Fruit fly (Drosophila melanogaster) whole organism, embryonic: ENCODE data around the gene kel.
A peak's percentile ranks its signal among the peaks of the same experiment; 100 is the strongest.

Source experiments
- Adf1 ChIP-seq: fragments of 200-800 bp; sonication (Bioruptor generic); IDR thresholded peaks from 2 replicates; pipeline ENCODE4 v1.3.6; 2022; ENCODE audit warnings: missing biosample characterization, missing genetic modification characterization
- Antp ChIP-seq: fragments of 200-800 bp; sonication (Bioruptor generic); optimal IDR thresholded peaks from 3 replicates; lab custom pipeline; 2016; ENCODE audit warnings: missing biosample characterization, missing genetic modification characterization
- C15 ChIP-seq: fragments of 200-800 bp; sonication (Bioruptor generic); IDR thresholded peaks from 3 replicates; pipeline ENCODE4 v1.3.6; 2022; ENCODE audit warnings: missing biosample characterization, missing genetic modification characterization
- CG10274 ChIP-seq: fragments of 200-800 bp; sonication (Bioruptor generic); optimal IDR thresholded peaks from 3 replicates; lab custom pipeline; 2017; ENCODE audit warnings: missing biosample characterization, mild to moderate bottlenecking, missing genetic modification characterization
- CG10431 ChIP-seq: fragments of 200-800 bp; sonication (Bioruptor generic); optimal IDR thresholded peaks from 3 replicates; lab custom pipeline; 2018; ENCODE audit warnings: missing biosample characterization, mild to moderate bottlenecking, missing genetic modification characterization
- CG11560 ChIP-seq: fragments of 200-800 bp; sonication (Bioruptor generic); IDR thresholded peaks from 3 replicates; pipeline ENCODE4 v1.3.6; 2022; ENCODE audit warnings: missing biosample characterization, missing genetic modification characterization
- CG11696 ChIP-seq: fragments of 200-800 bp; sonication (Bioruptor generic); IDR thresholded peaks from 2 replicates; pipeline ENCODE4 v1.3.6; 2022; ENCODE audit warnings: missing biosample characterization, missing genetic modification characterization
- CG12071 ChIP-seq: fragments of 200-800 bp; sonication (Bioruptor generic); optimal IDR thresholded peaks from 3 replicates; lab custom pipeline; 2018; ENCODE audit warnings: missing biosample characterization, mild to moderate bottlenecking, missing genetic modification characterization
- CG12219 ChIP-seq: fragments of 200-800 bp; sonication (Bioruptor generic); optimal IDR thresholded peaks from 3 replicates; lab custom pipeline; 2018; ENCODE audit warnings: missing biosample characterization, mild to moderate bottlenecking, missing genetic modification characterization
- CG1233 ChIP-seq: fragments of 200-800 bp; sonication (Bioruptor generic); optimal IDR thresholded peaks from 4 replicates; lab custom pipeline; 2018; ENCODE audit warnings: missing biosample characterization, mild to moderate bottlenecking, missing genetic modification characterization
- CG14965 ChIP-seq: fragments of 200-800 bp; sonication (Bioruptor generic); optimal IDR thresholded peaks from 2 replicates; lab custom pipeline; 2016; ENCODE audit warnings: missing biosample characterization, missing genetic modification characterization, borderline replicate concordance
- CG15011 ChIP-seq: fragments of 200-800 bp; sonication (Bioruptor generic); optimal IDR thresholded peaks from 3 replicates; lab custom pipeline; 2018; ENCODE audit warnings: missing biosample characterization, mild to moderate bottlenecking, missing genetic modification characterization
- CG15479 ChIP-seq: fragments of 200-800 bp; sonication (Bioruptor generic); optimal IDR thresholded peaks from 3 replicates; lab custom pipeline; 2019; ENCODE audit warnings: missing biosample characterization, mild to moderate bottlenecking, missing genetic modification characterization, moderate library complexity
- CG1602 ChIP-seq: fragments of 200-800 bp; sonication (Bioruptor generic); optimal IDR thresholded peaks from 3 replicates; lab custom pipeline; 2016; ENCODE audit warnings: missing biosample characterization, missing genetic modification characterization
- CG17359 ChIP-seq: fragments of 200-800 bp; sonication (Bioruptor generic); optimal IDR thresholded peaks from 3 replicates; lab custom pipeline; 2018; ENCODE audit warnings: missing biosample characterization, mild to moderate bottlenecking, missing genetic modification characterization, moderate library complexity
- CG17385 ChIP-seq: fragments of 200-800 bp; sonication (Bioruptor generic); optimal IDR thresholded peaks from 3 replicates; lab custom pipeline; 2018; ENCODE audit warnings: missing biosample characterization, mild to moderate bottlenecking, missing genetic modification characterization
- CG18011 ChIP-seq: fragments of 200-800 bp; sonication (Bioruptor generic); optimal IDR thresholded peaks from 2 replicates; lab custom pipeline; 2017; ENCODE audit warnings: missing biosample characterization, missing genetic modification characterization, mild to moderate bottlenecking, moderate library complexity, missing genotype
- CG18262 ChIP-seq: fragments of 200-800 bp; optimal IDR thresholded peaks from 3 replicates; lab custom pipeline; 2019; ENCODE audit warnings: missing biosample characterization, mild to moderate bottlenecking, missing genetic modification characterization, moderate library complexity
- CG2678 ChIP-seq: fragments of 200-800 bp; sonication (Bioruptor generic); optimal IDR thresholded peaks from 3 replicates; lab custom pipeline; 2019; ENCODE audit warnings: missing biosample characterization, mild to moderate bottlenecking, missing genetic modification characterization, moderate library complexity
- CG30431 ChIP-seq: fragments of 200-800 bp; sonication (Bioruptor generic); optimal IDR thresholded peaks from 2 replicates; lab custom pipeline; 2017; ENCODE audit warnings: missing biosample characterization, missing genetic modification characterization
- CG31365 ChIP-seq: fragments of 200-800 bp; sonication (Bioruptor generic); optimal IDR thresholded peaks from 2 replicates; lab custom pipeline; 2018; ENCODE audit warnings: missing biosample characterization, mild to moderate bottlenecking, missing genetic modification characterization
- CG3163 ChIP-seq: fragments of 200-800 bp; sonication (Bioruptor generic); optimal IDR thresholded peaks from 3 replicates; lab custom pipeline; 2016; ENCODE audit warnings: missing biosample characterization, missing genetic modification characterization
- CG3281 ChIP-seq: fragments of 200-800 bp; sonication (Bioruptor generic); optimal IDR thresholded peaks from 3 replicates; lab custom pipeline; 2017; ENCODE audit warnings: missing biosample characterization, mild to moderate bottlenecking, missing genetic modification characterization
- CG3995 ChIP-seq: fragments of 200-800 bp; sonication (Bioruptor generic); optimal IDR thresholded peaks from 3 replicates; lab custom pipeline; 2016; ENCODE audit warnings: missing biosample characterization, missing genetic modification characterization
- CG7271 ChIP-seq: fragments of 200-800 bp; sonication (Bioruptor generic); optimal IDR thresholded peaks from 2 replicates; lab custom pipeline; 2018; ENCODE audit warnings: missing biosample characterization, mild to moderate bottlenecking, missing genetic modification characterization, moderate library complexity
- CG7786 ChIP-seq: fragments of 200-800 bp; sonication (Bioruptor generic); optimal IDR thresholded peaks from 2 replicates; lab custom pipeline; 2016; ENCODE audit warnings: missing biosample characterization, missing genetic modification characterization
- CG9215 ChIP-seq: fragments of 200-800 bp; sonication (Bioruptor generic); IDR thresholded peaks from 2 replicates; pipeline ENCODE4 v1.3.6; 2022; ENCODE audit warnings: missing biosample characterization, missing genetic modification characterization
- CrebB ChIP-seq: fragments of 200-800 bp; sonication (Bioruptor generic); optimal IDR thresholded peaks from 3 replicates; lab custom pipeline; 2018; ENCODE audit warnings: missing biosample characterization, mild to moderate bottlenecking, missing genetic modification characterization
- D19A ChIP-seq: fragments of 200-800 bp; optimal IDR thresholded peaks from 3 replicates; lab custom pipeline; 2019; ENCODE audit warnings: missing biosample characterization, mild to moderate bottlenecking, missing genetic modification characterization, moderate library complexity
- Drgx ChIP-seq: fragments of 200-800 bp; sonication (Bioruptor generic); IDR thresholded peaks from 2 replicates; pipeline ENCODE4 v1.3.6; 2022; ENCODE audit warnings: missing biosample characterization, missing genetic modification characterization
- Fer3 ChIP-seq: fragments of 200-800 bp; sonication (Bioruptor generic); optimal IDR thresholded peaks from 2 replicates; lab custom pipeline; 2018; ENCODE audit warnings: missing biosample characterization, mild to moderate bottlenecking, missing genetic modification characterization, moderate library complexity
- H15 ChIP-seq: fragments of 200-800 bp; sonication (Bioruptor generic); IDR thresholded peaks from 3 replicates; pipeline ENCODE4 v1.3.6; 2022; ENCODE audit warnings: missing biosample characterization, missing genetic modification characterization
- Hr39 ChIP-seq: fragments of >200 bp; optimal IDR thresholded peaks from 2 replicates; lab custom pipeline; 2017
- Lhr ChIP-seq: fragments of 200-800 bp; sonication (Bioruptor generic); optimal IDR thresholded peaks from 3 replicates; lab custom pipeline; 2017; ENCODE audit warnings: mild to moderate bottlenecking, missing biosample characterization, missing genetic modification reagents, missing genetic modification characterization
- Myb ChIP-seq: fragments of 200-800 bp; sonication (Bioruptor generic); optimal IDR thresholded peaks from 2 replicates; lab custom pipeline; 2016; ENCODE audit warnings: missing biosample characterization, missing genetic modification characterization
- Usf ChIP-seq: fragments of 200-800 bp; sonication (Bioruptor generic); optimal IDR thresholded peaks from 2 replicates; lab custom pipeline; 2017; ENCODE audit warnings: missing genotype, missing biosample characterization, missing genetic modification characterization
- ab ChIP-seq: fragments of 200-800 bp; sonication (Bioruptor generic); optimal IDR thresholded peaks from 2 replicates; lab custom pipeline; 2016; ENCODE audit warnings: missing biosample characterization, missing genetic modification characterization
- bsh ChIP-seq, 2 experiments: fragments of 200-800 bp; sonication (Bioruptor generic); optimal IDR thresholded peaks; 2 replicates each; lab custom pipeline; 2017 to 2018; ENCODE audit warnings: mild to moderate bottlenecking in 2 of 2, missing biosample characterization in 2 of 2, missing genetic modification characterization in 2 of 2, moderate library complexity in 1 of 2
- dmrt99B ChIP-seq: fragments of 200-800 bp; sonication (Bioruptor generic); optimal IDR thresholded peaks from 2 replicates; lab custom pipeline; 2018; ENCODE audit warnings: missing biosample characterization, mild to moderate bottlenecking, missing genetic modification characterization, moderate library complexity
- emc ChIP-seq: fragments of 200-800 bp; sonication (Bioruptor generic); optimal IDR thresholded peaks from 2 replicates; lab custom pipeline; 2016; ENCODE audit warnings: missing biosample characterization, missing genetic modification characterization
- knrl ChIP-seq: fragments of 200-800 bp; sonication (Bioruptor generic); IDR thresholded peaks from 3 replicates; pipeline ENCODE4 v1.3.6; 2022; ENCODE audit warnings: missing biosample characterization, missing genetic modification characterization; ENCODE audit not compliant: partially characterized antibody
- lbe ChIP-seq: fragments of 200-800 bp; sonication (Bioruptor generic); optimal IDR thresholded peaks from 2 replicates; lab custom pipeline; 2016; ENCODE audit warnings: missing biosample characterization, mild to moderate bottlenecking, missing genetic modification characterization
- mld ChIP-seq: fragments of 200-800 bp; sonication (Bioruptor generic); IDR thresholded peaks from 3 replicates; pipeline ENCODE4 v1.3.6; 2022; ENCODE audit warnings: missing biosample characterization, missing genetic modification characterization; ENCODE audit not compliant: partially characterized antibody
- run ChIP-seq: fragments of 200-800 bp; sonication (Bioruptor generic); optimal IDR thresholded peaks from 3 replicates; lab custom pipeline; 2018; ENCODE audit warnings: missing biosample characterization, mild to moderate bottlenecking, missing genetic modification characterization
- schlank ChIP-seq: fragments of 200-800 bp; sonication (Bioruptor generic); optimal IDR thresholded peaks from 2 replicates; lab custom pipeline; 2018; ENCODE audit warnings: missing biosample characterization, mild to moderate bottlenecking, missing genetic modification characterization
- sisA ChIP-seq: fragments of 200-800 bp; sonication (Bioruptor generic); IDR thresholded peaks from 2 replicates; pipeline ENCODE4 v1.3.6; 2022; ENCODE audit warnings: missing biosample characterization, missing genetic modification characterization
- slbo ChIP-seq: fragments of 200-800 bp; sonication (Bioruptor generic); IDR thresholded peaks from 2 replicates; pipeline ENCODE4 v1.3.6; 2022; ENCODE audit warnings: missing biosample characterization, missing genetic modification characterization
- sna ChIP-seq: fragments of 200-800 bp; sonication (Bioruptor generic); IDR thresholded peaks from 2 replicates; pipeline ENCODE4 v1.3.6; 2022; ENCODE audit warnings: missing biosample characterization, missing genetic modification characterization; ENCODE audit not compliant: partially characterized antibody
- so ChIP-seq: fragments of 200-800 bp; sonication (Bioruptor generic); IDR thresholded peaks from 3 replicates; pipeline ENCODE4 v1.3.6; 2022; ENCODE audit warnings: missing biosample characterization, missing genetic modification characterization

kel gene

DNA sequence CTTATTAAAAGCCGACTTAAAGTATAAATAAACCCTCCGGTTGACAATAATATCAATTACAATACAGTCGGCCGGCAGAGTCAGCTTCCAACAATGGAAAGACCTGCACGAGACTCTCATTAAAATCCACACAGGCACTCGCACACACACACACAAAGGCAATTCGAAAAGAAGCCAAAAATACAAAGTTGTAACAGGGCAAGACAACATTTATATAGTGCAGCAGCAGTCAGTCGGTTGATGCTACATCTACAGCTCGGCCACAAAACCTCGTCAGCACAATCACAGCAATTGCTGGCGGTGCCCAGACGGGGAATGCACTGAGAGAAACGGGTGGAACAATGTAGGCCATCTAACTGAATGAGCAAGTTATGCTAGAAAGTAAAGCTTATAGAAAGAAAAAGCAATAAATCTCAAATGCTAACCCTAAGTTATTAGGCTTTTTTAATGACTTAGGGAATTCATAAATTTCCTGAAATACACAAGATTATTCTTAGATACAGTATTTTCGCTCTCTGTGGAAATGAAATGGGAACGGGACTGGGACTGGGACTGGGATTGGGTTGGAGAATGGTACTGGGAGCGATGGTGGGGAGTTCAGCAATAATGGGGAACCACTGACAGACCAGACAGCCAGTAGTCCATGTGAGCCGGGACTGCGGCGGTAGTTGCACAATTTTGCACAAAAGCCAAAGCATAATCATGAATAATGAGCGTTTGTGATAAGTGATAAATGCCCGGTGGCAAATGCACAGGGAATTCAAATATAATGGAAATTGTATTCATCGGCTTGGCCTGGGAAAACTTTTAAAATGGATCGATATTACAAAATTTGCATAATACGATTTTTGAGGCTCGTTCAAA, 16.3 kb downstream of the kel start (continued):
- peak; percentile 19 for TF ChIP-seq CG3281 (GFP tag; lab: Kevin White, UChicago)
- TF ChIP-seq knrl (GFP tag; lab: Robert Waterston, UW), result no peak
- TF ChIP-seq CG11560 (tag; lab: Robert Waterston, UW), result 0 out of 3 replicates have a peak, but pooled peaks have one; percentile 15
- TF ChIP-seq CrebB (tag; lab: Kevin White, UChicago), result no peak
- 0 out of 3 replicates have a peak, but pooled peaks have one; percentile 24 for TF ChIP-seq H15 (GFP tag; lab: Robert Waterston, UW)
- TF ChIP-seq CG1602, result peak; percentile 26
- TF ChIP-seq CG2678 (tag; lab: Kevin White, UChicago), result peak; percentile 57
- no peak for TF ChIP-seq sna (GFP tag; lab: Robert Waterston, UW)
- TF ChIP-seq CG9215 (GFP tag; lab: Robert Waterston, UW), result peak; percentile 52
- TF ChIP-seq CG30431 (GFP tag; lab: Kevin White, UChicago), result peak; percentile 16
- TF ChIP-seq CG18011, result no peak
- TF ChIP-seq CG7786, result peak; percentile 27
- peak; percentile 19 for TF ChIP-seq Fer3 (tag; lab: Kevin White, UChicago)
- TF ChIP-seq run, result no peak
- no peak for TF ChIP-seq mld (GFP tag; lab: Robert Waterston, UW)
- no peak for TF ChIP-seq ab (GFP tag; lab: Kevin White, UChicago)
- TF ChIP-seq Hr39 (lab: Kevin White, UChicago), result no peak
- TF ChIP-seq Adf1 (GFP tag; lab: Robert Waterston, UW), result no peak
- peak; percentile 38; the same call in 1 of the 2 replicates for TF ChIP-seq sisA (GFP tag; lab: Robert Waterston, UW)
- peak; percentile 22 for TF ChIP-seq CG1233
- TF ChIP-seq Drgx, result peak; percentile 97
- TF ChIP-seq CG17359 (tag; lab: Kevin White, UChicago), result no peak
- TF ChIP-seq slbo (GFP tag; lab: Robert Waterston, UW), result peak; percentile 56
- no peak for TF ChIP-seq emc (GFP tag; lab: Kevin White, UChicago)
- TF ChIP-seq CG15011, result no peak
- no peak for TF ChIP-seq CG17385
- no peak for TF ChIP-seq CG14965
- TF ChIP-seq C15, result no peak
- peak; percentile 78 for TF ChIP-seq lbe
- no peak for TF ChIP-seq CG11696 (GFP tag; lab: Robert Waterston, UW)
- TF ChIP-seq CG18262 (tag; lab: Kevin White, UChicago), result peak; percentile 35
- peak; percentile 61 for TF ChIP-seq Antp
- peak; percentile 12 for TF ChIP-seq CG12219 (GFP tag; lab: Kevin White, UChicago)
- TF ChIP-seq bsh (GFP tag; optimal IDR thresholded peaks at IDR 0.05; lab: Kevin White, UChicago), result peak; percentile 54 to 84
- TF ChIP-seq schlank (tag; lab: Kevin White, UChicago), result no peak
- no peak for TF ChIP-seq so (GFP tag; lab: Robert Waterston, UW)
- no peak for TF ChIP-seq CG31365 (tag; lab: Kevin White, UChicago)
- TF ChIP-seq CG15479 (GFP tag; lab: Kevin White, UChicago), result no peak
- no peak for TF ChIP-seq Usf (GFP tag; lab: Kevin White, UChicago)
- TF ChIP-seq D19A (tag; lab: Kevin White, UChicago), result no peak
- no peak for TF ChIP-seq CG3163 (GFP tag; lab: Kevin White, UChicago)
- TF ChIP-seq CG10274 (GFP tag; lab: Kevin White, UChicago), result no peak
- peak; percentile 70 for TF ChIP-seq dmrt99B
- peak; percentile 10 for TF ChIP-seq Myb (GFP tag; lab: Kevin White, UChicago)
- TF ChIP-seq CG10431 (GFP tag; lab: Kevin White, UChicago), result no peak
- no peak for TF ChIP-seq Lhr (GFP tag; lab: Kevin White, UChicago)
- TF ChIP-seq CG7271, result no peak
- TF ChIP-seq CG3995 (GFP tag; lab: Kevin White, UChicago), result no peak
- peak; percentile 3 for TF ChIP-seq CG12071 (GFP tag; lab: Kevin White, UChicago)
